Worm (Caenorhabditis elegans): ENCODE data around the gene W03F9.2.
A peak's percentile ranks its signal among the peaks of the same experiment; 100 is the strongest.

W03F9.2 gene

ce11 chrV:127882-128281, at the start of gene W03F9.2, which contains the start of gene sftb-2:
TSS of gene W03F9.2 (minus strand) at chrV:128034.
TSS of gene sftb-2 (plus strand) at chrV:128237.
- TF ChIP-seq ces-1 (GFP tag; optimal IDR thresholded peaks at IDR 0.05) (peak; percentile 95), lsy-2 (tag; optimal IDR thresholded peaks at IDR 0.05) (peak; percentile 50), hlh-1 (tag; optimal IDR thresholded peaks at IDR 0.05) (no peak), nhr-76 (tag; optimal IDR thresholded peaks at IDR 0.05) (no peak)

DNA sequence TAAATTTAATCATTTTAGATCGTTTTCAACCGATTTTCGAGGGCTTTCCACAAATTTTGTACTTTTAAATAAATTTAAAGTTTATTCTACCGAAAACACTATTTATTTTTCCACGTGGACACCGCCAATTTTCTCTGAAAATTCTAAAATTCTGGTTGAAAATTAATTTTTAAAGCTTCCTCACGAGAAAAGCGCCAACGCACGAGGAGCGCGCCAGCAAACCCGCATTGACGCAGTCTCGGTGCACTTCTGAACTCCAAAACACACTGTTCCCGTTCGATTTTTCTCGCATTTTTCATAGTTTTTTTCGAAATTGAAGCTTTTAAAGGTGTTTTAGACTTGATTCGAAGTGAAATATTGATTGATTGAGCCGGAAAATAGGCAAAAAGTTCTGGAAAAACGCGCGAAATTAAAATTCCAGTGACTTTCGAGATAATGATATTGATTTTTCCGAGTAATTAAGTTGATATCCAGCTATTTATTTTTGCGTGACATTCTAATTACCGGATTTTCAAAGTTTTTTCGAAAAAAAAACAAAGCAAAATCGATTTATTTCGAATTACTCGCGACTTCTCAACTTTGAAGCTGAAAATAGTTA, 49.1 kb upstream of the W03F9.2 start, which contains the start of gene cul-3:
Gene cul-3, plus strand, starts transcription at position 548 of the 598 bp plus-strand sequence.
- TF ChIP-seq ces-1 (GFP tag; optimal IDR thresholded peaks at IDR 0.05) (peak; percentile 43), nhr-28 (tag; optimal IDR thresholded peaks at IDR 0.05) (no peak), ztf-11 (tag; optimal IDR thresholded peaks at IDR 0.05) (no peak), tbx-8 (GFP tag; optimal IDR thresholded peaks at IDR 0.05) (no peak), elt-1 (tag; optimal IDR thresholded peaks at IDR 0.05; ENCODE audit: borderline replicate concordance, insufficient read depth) (no peak), unc-120 (tag; optimal IDR thresholded peaks at IDR 0.05; ENCODE audit: poor library complexity, severe bottlenecking) (no peak), mep-1 (tag; optimal IDR thresholded peaks at IDR 0.05) (peak; percentile 32), sptf-1 (tag; optimal IDR thresholded peaks at IDR 0.05) (peak; percentile 22), elt-3 (tag; optimal IDR thresholded peaks at IDR 0.05) (no peak), hlh-1 (tag; optimal IDR thresholded peaks at IDR 0.05) (no peak), mab-5 (tag; optimal IDR thresholded peaks at IDR 0.05) (no peak), lsy-2 (tag; optimal IDR thresholded peaks at IDR 0.05) (peak; percentile 14), lin-13 (tag; optimal IDR thresholded peaks at IDR 0.05) (peak; percentile 78)

DNA sequence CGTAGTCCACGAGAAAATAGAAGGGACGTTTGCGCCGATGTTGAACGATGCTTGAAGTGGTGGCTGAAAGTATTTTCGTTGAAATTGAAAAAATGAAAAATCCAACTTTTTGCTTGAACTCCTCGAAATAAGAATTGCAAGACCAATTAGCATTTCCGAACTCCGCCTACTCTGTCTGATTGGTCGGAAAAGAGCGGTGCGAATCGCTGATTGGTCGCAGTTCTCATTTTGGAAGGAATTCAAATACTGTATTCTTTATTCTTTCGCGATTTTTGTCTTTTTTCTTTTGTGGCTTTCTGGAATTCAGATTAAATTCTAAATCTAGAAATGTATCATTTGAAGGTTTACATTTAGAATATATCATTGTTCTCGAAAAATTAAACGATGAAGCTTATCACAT, 46.7 kb upstream of the W03F9.2 start:
- TF ChIP-seq hlh-1 (tag; optimal IDR thresholded peaks at IDR 0.05) (no peak), elt-1 (tag; optimal IDR thresholded peaks at IDR 0.05; ENCODE audit: borderline replicate concordance, insufficient read depth) (no peak), sem-2 (GFP tag; optimal IDR thresholded peaks at IDR 0.05) (no peak), blmp-1 (tag; optimal IDR thresholded peaks at IDR 0.05) (no peak), flh-1 (GFP tag; optimal IDR thresholded peaks at IDR 0.05) (no peak), ceh-39 (tag; optimal IDR thresholded peaks at IDR 0.05) (no peak), drap-1 (GFP tag; optimal IDR thresholded peaks at IDR 0.05) (no peak), elt-3 (tag; optimal IDR thresholded peaks at IDR 0.05) (no peak), tbx-8 (GFP tag; optimal IDR thresholded peaks at IDR 0.05) (no peak), nhr-237 (tag; optimal IDR thresholded peaks at IDR 0.05) (no peak), unc-62 (GFP tag; optimal IDR thresholded peaks at IDR 0.05) (no peak), nhr-76 (tag; optimal IDR thresholded peaks at IDR 0.05) (no peak), nhr-2 (tag; optimal IDR thresholded peaks at IDR 0.05) (no peak), ztf-11 (tag; optimal IDR thresholded peaks at IDR 0.05) (no peak), unc-120 (tag; optimal IDR thresholded peaks at IDR 0.05; ENCODE audit: poor library complexity, severe bottlenecking) (no peak), zip-8 (tag; optimal IDR thresholded peaks at IDR 0.05) (no peak), snpc-4 (tag; optimal IDR thresholded peaks at IDR 0.05) (no peak), unc-39 (tag; optimal IDR thresholded peaks at IDR 0.05) (no peak)

- TF ChIP-seq M03D4.4 (tag; optimal IDR thresholded peaks at IDR 0.05), result peak; percentile 5
- no peak for TF ChIP-seq ceh-83 (GFP tag; optimal IDR thresholded peaks at IDR 0.05)
- no peak for TF ChIP-seq elt-1 (tag; optimal IDR thresholded peaks at IDR 0.05; ENCODE audit: borderline replicate concordance, insufficient read depth)
Observed at ce11 chrV:173437-173836, 45.6 kb upstream of the W03F9.2 start.

DNA sequence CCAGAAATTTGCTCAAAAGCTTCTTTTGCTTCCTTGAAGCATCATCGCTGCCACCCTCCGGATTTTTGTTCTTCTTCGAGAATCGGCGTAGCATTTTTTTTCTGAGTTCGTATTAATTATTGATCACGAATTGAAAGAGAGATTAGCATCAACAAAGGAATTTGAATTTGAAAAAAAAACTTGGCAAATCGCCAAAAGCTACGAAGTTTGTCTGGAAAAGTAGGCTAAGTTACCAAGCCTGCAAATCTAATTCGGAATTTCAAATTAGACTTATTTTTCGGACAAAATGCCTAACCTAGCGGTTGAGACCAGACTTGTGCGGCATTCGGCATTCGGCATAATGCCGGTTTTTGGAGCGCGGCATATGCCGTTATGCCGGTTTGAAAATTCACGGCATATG, 44.3 kb upstream of the W03F9.2 start, which contains the start of gene cfap-36:
Gene cfap-36, minus strand, starts transcription at position 101 of the 400 bp plus-strand sequence.
- TF ChIP-seq lin-32 (GFP tag; optimal IDR thresholded peaks at IDR 0.05) (no peak), lin-13 (tag; optimal IDR thresholded peaks at IDR 0.05) (no peak), nhr-76 (tag; optimal IDR thresholded peaks at IDR 0.05) (no peak), bed-3 (GFP tag; optimal IDR thresholded peaks at IDR 0.05) (no peak), sem-2 (GFP tag; optimal IDR thresholded peaks at IDR 0.05) (no peak), drap-1 (GFP tag; optimal IDR thresholded peaks at IDR 0.05) (no peak), ceh-43 (GFP tag; optimal IDR thresholded peaks at IDR 0.05) (no peak), nhr-2 (tag; optimal IDR thresholded peaks at IDR 0.05) (no peak), tbx-8 (GFP tag; optimal IDR thresholded peaks at IDR 0.05) (no peak), snpc-4 (tag; optimal IDR thresholded peaks at IDR 0.05) (no peak), cnd-1 (tag; optimal IDR thresholded peaks at IDR 0.05) (no peak), mep-1 (tag; optimal IDR thresholded peaks at IDR 0.05) (no peak), zip-8 (tag; optimal IDR thresholded peaks at IDR 0.05) (no peak), ztf-11 (tag; optimal IDR thresholded peaks at IDR 0.05) (no peak), mls-2 (tag; optimal IDR thresholded peaks at IDR 0.05) (no peak), ceh-39 (tag; optimal IDR thresholded peaks at IDR 0.05) (no peak), nhr-12 (tag; optimal IDR thresholded peaks at IDR 0.05) (no peak)
